Fruit fly (Drosophila melanogaster) S2 (cell line): ENCODE results near the gene orion.

Experiments used
- CG8478 ChIP-seq: fragments of >200 bp; optimal IDR thresholded peaks from 2 replicates; lab custom pipeline; 2018
- CTCF ChIP-seq, 2 experiments: fragments of >200 bp; optimal IDR thresholded peaks; 2 replicates each; lab custom pipeline; 2018

DNA sequence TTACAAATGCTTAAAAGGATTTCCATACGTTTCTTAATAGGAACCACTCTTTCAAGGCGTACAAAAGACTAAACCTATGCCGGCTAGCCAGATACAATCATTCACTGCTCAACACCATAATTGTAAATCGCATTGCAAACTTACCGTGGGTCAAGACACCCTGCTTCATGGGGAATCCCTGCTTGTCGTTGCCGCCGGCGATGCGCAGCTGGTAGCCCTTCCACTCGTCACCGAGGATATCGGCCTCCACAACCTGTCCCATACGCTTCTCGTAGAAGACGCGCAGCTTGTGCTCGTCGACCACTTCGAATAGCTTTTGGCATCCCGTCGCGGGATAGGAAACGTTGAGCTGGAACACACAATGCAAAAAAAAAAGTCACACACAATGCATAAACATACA lies 46.0 kb downstream of the orion start:
- TF ChIP-seq CG8478 (lab: Kevin White, UChicago) (no peak), CTCF (optimal IDR thresholded peaks at IDR 0.05; lab: Kevin White, UChicago) (no peak)
